Worm (Caenorhabditis elegans) whole organism, L3 larva: ENCODE results near the gene T16H12.13.
"Not testable (repeated sequence)": the region's sequence is repeated elsewhere in the genome, so short reads cannot be mapped to it uniquely, and the experiment has no call there.

Experiments used
- ZK546.5 ChIP-seq: sonication (generic microtip); optimal IDR thresholded peaks from 2 replicates; lab custom pipeline; 2017; ENCODE audit warnings: missing biosample characterization, missing genetic modification characterization
- ama-1 ChIP-seq: fragments of 150-350 bp; optimal IDR thresholded peaks from 2 replicates; lab custom pipeline; 2018
- ceh-82 ChIP-seq: fragments of 150-350 bp; optimal IDR thresholded peaks from 2 replicates; lab custom pipeline; 2014; ENCODE audit warnings: missing biosample characterization, missing genetic modification characterization
- ceh-9 ChIP-seq: sonication (generic microtip); optimal IDR thresholded peaks from 2 replicates; lab custom pipeline; 2018; ENCODE audit warnings: missing biosample characterization, missing genetic modification characterization
- daf-12 ChIP-seq: fragments of 150-350 bp; optimal IDR thresholded peaks from 2 replicates; lab custom pipeline; 2014; ENCODE audit warnings: missing biosample characterization, missing genetic modification reagents, missing genetic modification characterization
- egl-27 ChIP-seq: sonication (generic microtip); optimal IDR thresholded peaks from 4 replicates; lab custom pipeline; 2017; ENCODE audit warnings: missing biosample characterization, missing genetic modification reagents, missing genetic modification characterization
- elt-1 ChIP-seq: fragments of 150-350 bp; optimal IDR thresholded peaks from 2 replicates; lab custom pipeline; 2014; ENCODE audit warnings: missing biosample characterization, missing genetic modification characterization
- elt-2 ChIP-seq: sonication (generic microtip); optimal IDR thresholded peaks from 2 replicates; lab custom pipeline; 2016; ENCODE audit warnings: missing genetic modification reagents, mild to moderate bottlenecking, missing genetic modification characterization, missing compliant biosample characterization
- eor-1 ChIP-seq, 2 experiments: fragments of 150-350 bp; optimal IDR thresholded peaks; 2 replicates each; lab custom pipeline; 2014 to 2018; ENCODE audit warnings: missing biosample characterization in 2 of 2, missing genetic modification characterization in 2 of 2
- fkh-10 ChIP-seq: sonication (generic microtip); optimal IDR thresholded peaks from 2 replicates; lab custom pipeline; 2017; ENCODE audit warnings: missing biosample characterization, missing genetic modification reagents, missing genetic modification characterization
- fkh-2 ChIP-seq: fragments of 150-350 bp; optimal IDR thresholded peaks from 2 replicates; lab custom pipeline; 2014; ENCODE audit warnings: missing biosample characterization, missing genetic modification reagents, missing genetic modification characterization
- hmg-11 ChIP-seq: sonication (generic microtip); optimal IDR thresholded peaks from 2 replicates; lab custom pipeline; 2016; ENCODE audit warnings: missing genetic modification characterization, missing compliant biosample characterization
- lin-15B ChIP-seq: fragments of 150-350 bp; optimal IDR thresholded peaks from 2 replicates; lab custom pipeline; 2014; ENCODE audit warnings: missing biosample characterization, missing genetic modification characterization
- lin-39 ChIP-seq: fragments of 150-350 bp; optimal IDR thresholded peaks from 2 replicates; lab custom pipeline; 2018; ENCODE audit warnings: missing biosample characterization, missing genetic modification reagents, missing genetic modification characterization
- mdl-1 ChIP-seq: fragments of 150-350 bp; optimal IDR thresholded peaks from 2 replicates; lab custom pipeline; 2014; ENCODE audit warnings: missing biosample characterization, missing genetic modification characterization
- mml-1 ChIP-seq: fragments of 150-350 bp; sonication (generic microtip); optimal IDR thresholded peaks from 3 replicates; lab custom pipeline; 2014; ENCODE audit warnings: missing biosample characterization, missing genetic modification characterization
- nfya-1 ChIP-seq: sonication (generic microtip); optimal IDR thresholded peaks from 2 replicates; lab custom pipeline; 2017; ENCODE audit warnings: missing genetic modification characterization, mild to moderate bottlenecking, missing compliant biosample characterization, antibody characterized with exemption, moderate library complexity; ENCODE audit not compliant: insufficient read depth
- nhr-11 ChIP-seq: fragments of 150-350 bp; optimal IDR thresholded peaks from 2 replicates; lab custom pipeline; 2014; ENCODE audit warnings: missing biosample characterization, missing genetic modification characterization
- nhr-12 ChIP-seq: fragments of 150-350 bp; optimal IDR thresholded peaks from 2 replicates; lab custom pipeline; 2014; ENCODE audit warnings: missing biosample characterization, missing genetic modification characterization
- nhr-237 ChIP-seq: fragments of 150-350 bp; optimal IDR thresholded peaks from 2 replicates; lab custom pipeline; 2014; ENCODE audit warnings: missing biosample characterization, missing genetic modification characterization
- nhr-43 ChIP-seq: sonication (generic microtip); optimal IDR thresholded peaks from 2 replicates; lab custom pipeline; 2016; ENCODE audit warnings: mild to moderate bottlenecking, missing genetic modification characterization, missing compliant biosample characterization; ENCODE audit not compliant: poor library complexity, severe bottlenecking
- nhr-67 ChIP-seq: fragments of 150-350 bp; optimal IDR thresholded peaks from 2 replicates; lab custom pipeline; 2014; ENCODE audit warnings: missing biosample characterization, missing genetic modification characterization
- nhr-76 ChIP-seq: fragments of 150-350 bp; sonication (generic microtip); optimal IDR thresholded peaks from 5 replicates; lab custom pipeline; 2014; ENCODE audit warnings: missing biosample characterization, missing genetic modification characterization
- nhr-77 ChIP-seq: fragments of 150-350 bp; optimal IDR thresholded peaks from 2 replicates; lab custom pipeline; 2014; ENCODE audit warnings: missing biosample characterization, missing genetic modification characterization
- pqm-1 ChIP-seq: fragments of 150-350 bp; optimal IDR thresholded peaks from 2 replicates; lab custom pipeline; 2017; ENCODE audit warnings: missing biosample characterization, missing genetic modification characterization, inconsistent platforms
- sea-2 ChIP-seq: fragments of 150-350 bp; sonication (generic microtip); optimal IDR thresholded peaks from 4 replicates; lab custom pipeline; 2014; ENCODE audit warnings: missing biosample characterization, missing genetic modification reagents, missing genetic modification characterization
- tbx-2 ChIP-seq: sonication (generic microtip); optimal IDR thresholded peaks from 2 replicates; lab custom pipeline; 2016; ENCODE audit warnings: mild to moderate bottlenecking, missing genetic modification characterization, missing compliant biosample characterization
- unc-39 ChIP-seq: sonication (generic microtip); optimal IDR thresholded peaks from 4 replicates; lab custom pipeline; 2017; ENCODE audit warnings: missing biosample characterization, missing genetic modification characterization
- unc-62 ChIP-seq: fragments of 150-350 bp; sonication (generic microtip); optimal IDR thresholded peaks from 4 replicates; lab custom pipeline; 2014; ENCODE audit warnings: missing biosample characterization, missing genetic modification reagents, missing genetic modification characterization
- zag-1 ChIP-seq: fragments of 150-350 bp; optimal IDR thresholded peaks from 2 replicates; lab custom pipeline; 2014; ENCODE audit warnings: missing biosample characterization, missing genetic modification characterization
- ztf-11 ChIP-seq: fragments of 150-350 bp; optimal IDR thresholded peaks from 2 replicates; lab custom pipeline; 2014; ENCODE audit warnings: missing biosample characterization, missing genetic modification characterization

Gene T16H12.13

DNA sequence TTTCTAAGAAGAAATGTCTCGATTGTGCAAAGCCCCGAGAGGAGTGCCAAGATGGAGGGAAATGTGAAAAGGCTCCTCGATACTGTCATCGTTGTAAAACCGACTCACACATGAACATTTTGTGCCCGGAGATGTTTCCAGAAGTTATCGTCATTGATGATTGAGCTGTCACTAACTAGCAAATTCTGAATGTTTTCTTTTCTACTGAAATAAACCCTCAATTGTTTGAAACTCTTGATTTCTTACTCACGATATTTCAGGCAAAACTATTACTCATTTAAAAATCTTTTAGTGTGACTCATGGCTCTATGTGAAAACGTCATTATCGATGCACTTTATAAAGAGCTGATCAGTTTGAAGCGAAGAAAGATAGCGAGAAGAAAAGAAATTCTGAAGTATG, at the start of gene T16H12.13:
TSS of gene T16H12.13 (plus strand) at position 301 of the 400 bp plus-strand sequence.
- TF ChIP-seq lin-39 (no peak), egl-27 (tag; lab: Kevin White, UChicago) (no peak), fkh-10 (GFP tag; lab: Kevin White, UChicago) (no peak), hmg-11 (tag; lab: Kevin White, UChicago) (no peak), elt-2 (tag; lab: Kevin White, UChicago) (no peak), sea-2 (GFP tag; lab: Kevin White, UChicago) (no peak), daf-12 (tag; lab: Kevin White, UChicago) (no peak), nhr-237 (no peak), nhr-43 (tag; lab: Kevin White, UChicago) (no peak), mml-1 (tag; lab: Kevin White, UChicago) (no peak), eor-1 (tag; optimal IDR thresholded peaks at IDR 0.05; lab: Kevin White, UChicago) (no peak), pqm-1 (tag; lab: Kevin White, UChicago) (no peak), unc-39 (no peak)
- TF ChIP-seq, all 47 proteins: peak for 0

DNA sequence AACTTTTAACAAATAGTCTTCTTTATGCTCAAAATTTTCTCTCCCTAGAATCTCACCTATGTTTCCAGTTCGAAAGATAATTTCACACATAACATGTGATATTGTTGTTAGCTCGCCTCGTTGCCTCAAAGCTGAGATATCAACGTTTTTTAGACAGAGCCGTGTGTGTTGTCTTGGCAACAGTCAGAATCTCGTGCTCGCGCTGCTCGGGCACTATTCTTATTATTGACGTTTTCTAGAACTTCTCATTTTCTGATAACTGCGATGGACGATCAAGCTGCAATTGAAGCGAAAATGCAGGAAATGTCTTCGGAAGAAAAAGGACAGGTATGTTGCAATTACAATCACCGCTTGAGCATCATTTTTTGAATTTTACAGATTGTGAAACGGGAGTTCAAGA, 49.4 kb upstream of the T16H12.13 start, which contains the start of gene xbx-3:
TSS of gene xbx-3 (plus strand) at position 163 of the 400 bp plus-strand sequence.
- TF ChIP-seq ceh-9 (tag; lab: Kevin White, UChicago) (no peak), nhr-11 (tag; lab: Kevin White, UChicago) (peak; percentile 79)

DNA sequence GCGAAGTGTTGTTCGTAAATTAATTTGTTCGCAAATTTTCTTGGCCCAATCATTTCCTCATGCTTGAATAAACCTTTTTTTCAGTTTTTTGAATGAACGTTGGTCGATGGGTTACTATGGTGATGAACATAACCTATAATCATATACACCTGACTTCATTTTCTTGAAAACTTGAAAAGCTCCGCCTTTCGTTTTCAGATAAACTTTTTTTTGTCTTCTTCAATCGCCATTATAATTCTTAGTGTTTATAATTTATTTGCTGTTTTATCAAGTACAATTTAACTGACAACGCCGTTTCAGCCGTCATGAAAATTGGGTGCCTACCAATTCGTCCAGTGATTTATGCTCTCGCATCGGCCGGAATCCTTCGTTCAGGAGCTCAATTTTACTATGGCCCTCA, 48.1 kb upstream of the T16H12.13 start, which contains the start of gene M04D8.7:
TSS of gene M04D8.7 (plus strand) at position 301 of the 400 bp plus-strand sequence.
- TF ChIP-seq ztf-11 (tag; lab: Kevin White, UChicago) (no peak), fkh-10 (GFP tag; lab: Kevin White, UChicago) (peak; percentile 1)

DNA sequence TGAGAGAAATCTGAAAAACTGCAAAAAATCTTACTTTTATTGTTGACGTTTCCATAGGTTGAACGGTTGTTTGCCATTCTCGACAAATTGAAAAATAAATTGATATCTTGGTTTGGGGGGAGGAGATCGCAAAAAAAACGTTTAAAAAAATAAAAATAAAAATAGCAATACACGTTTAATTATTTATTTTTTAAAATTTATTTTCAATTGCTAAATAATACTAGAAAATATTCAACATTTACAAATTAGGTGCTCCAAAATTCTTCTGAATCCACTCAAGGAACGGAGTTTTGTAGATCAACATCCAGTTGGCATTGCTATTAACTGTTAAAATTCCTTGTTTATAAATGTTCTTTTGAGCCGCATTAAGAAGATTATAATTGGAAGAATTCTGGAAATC, 45.2 kb upstream of the T16H12.13 start, which contains the start of gene T16G12.7:
TSS of gene T16G12.7 (minus strand) at position 101 of the 400 bp plus-strand sequence.
- TF ChIP-seq mml-1 (tag; lab: Kevin White, UChicago), result no peak
- TF ChIP-seq ceh-82 (tag; lab: Kevin White, UChicago), result no peak
- TF ChIP-seq nhr-77 (tag; lab: Kevin White, UChicago), result no peak
- TF ChIP-seq sea-2 (GFP tag; lab: Kevin White, UChicago), result no peak
- no peak for TF ChIP-seq unc-39
- TF ChIP-seq ZK546.5 (tag; lab: Kevin White, UChicago), result no peak
- TF ChIP-seq nhr-237, result no peak
- TF ChIP-seq nhr-76 (tag; lab: Kevin White, UChicago), result no peak
- TF ChIP-seq nhr-67, result no peak
- TF ChIP-seq nfya-1, result no peak
- no peak for TF ChIP-seq zag-1 (tag; lab: Kevin White, UChicago)
- no peak for TF ChIP-seq tbx-2
- no peak for TF ChIP-seq mdl-1
- no peak for TF ChIP-seq elt-1
- TF ChIP-seq ama-1 (lab: Kevin White, UChicago), result no peak
- no peak for TF ChIP-seq unc-62 (GFP tag; lab: Kevin White, UChicago)
- TF ChIP-seq fkh-2 (tag; lab: Kevin White, UChicago), result no peak

DNA sequence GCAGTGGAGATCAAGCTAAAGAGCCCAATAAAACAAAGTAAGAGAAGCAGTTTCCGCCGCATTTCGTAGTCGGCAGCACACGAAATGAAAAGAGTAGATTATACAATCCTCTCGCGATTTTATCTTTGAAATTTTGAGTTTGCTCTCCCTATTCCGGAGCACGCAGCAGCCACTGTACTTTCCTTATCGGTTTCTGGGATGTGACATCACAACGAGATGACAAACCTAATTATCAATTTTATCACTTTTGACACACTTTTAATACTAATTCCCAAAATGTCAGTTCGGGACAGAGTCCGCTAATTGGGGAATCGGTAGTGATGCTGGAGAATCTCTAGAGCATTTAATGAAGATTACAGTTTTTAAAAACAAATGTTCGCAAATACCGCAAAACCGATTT, 35.5 kb upstream of the T16H12.13 start, which contains the start of gene T16G12.1:
TSS of gene T16G12.1 (minus strand) at position 176 of the 400 bp plus-strand sequence.
- TF ChIP-seq pqm-1 (tag; lab: Kevin White, UChicago), result peak; percentile 60
- TF ChIP-seq egl-27 (tag; lab: Kevin White, UChicago), result no peak
- no peak for TF ChIP-seq nhr-12
- peak; percentile 82 for TF ChIP-seq elt-2 (tag; lab: Kevin White, UChicago)

DNA sequence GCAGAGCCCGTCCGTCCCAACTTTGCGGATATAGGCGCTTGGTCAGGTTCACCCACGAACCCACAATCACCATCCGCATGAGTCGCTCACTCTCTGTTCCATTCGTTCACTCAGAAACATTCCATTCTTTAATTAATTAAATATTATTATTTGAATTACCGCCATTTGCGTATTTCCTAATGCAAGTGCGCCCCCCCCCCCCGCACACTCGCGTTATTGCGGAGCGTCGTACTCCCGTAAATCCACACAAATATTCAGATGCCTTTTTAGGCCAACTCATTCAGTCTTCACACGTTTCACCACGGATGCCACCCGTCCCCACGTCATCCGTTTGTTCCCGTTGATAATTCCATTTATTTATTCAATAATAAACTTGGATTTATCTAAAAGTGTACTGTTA, 34.9 kb upstream of the T16H12.13 start, which contains the start of gene T16G12.3:
TSS of gene T16G12.3 (plus strand) at position 301 of the 400 bp plus-strand sequence.
- TF ChIP-seq nhr-12; nhr-11 (tag; lab: Kevin White, UChicago); elt-2 (tag; lab: Kevin White, UChicago): not testable (repeated sequence)

DNA sequence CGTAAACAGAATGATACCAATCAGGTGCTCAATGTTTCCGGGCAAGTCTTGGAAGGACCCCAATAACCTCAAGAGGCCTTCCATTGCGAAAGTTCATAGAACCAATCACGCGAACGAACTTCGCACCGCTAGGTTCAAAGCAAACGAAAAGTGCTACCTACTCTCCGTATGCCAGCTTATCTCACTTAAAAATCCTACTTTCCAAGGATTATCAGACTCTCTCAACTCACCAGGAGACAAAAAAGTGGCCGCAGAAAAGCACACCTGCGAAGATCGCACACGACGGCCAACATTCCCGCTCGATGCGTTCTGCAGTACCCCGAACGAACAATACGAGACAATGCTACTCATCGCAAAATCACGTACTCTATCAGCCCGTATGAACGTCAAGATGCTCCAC, 31.9 kb upstream of the T16H12.13 start, which contains the start of gene T16G12.12:
TSS of gene T16G12.12 (plus strand) at position 301 of the 400 bp plus-strand sequence.
- TF ChIP-seq sea-2 (GFP tag; lab: Kevin White, UChicago); lin-15B (tag; lab: Kevin White, UChicago); tbx-2: not testable (repeated sequence)
- TF ChIP-seq, all 47 proteins: peak for 0; not testable (repeated sequence) for 47
